Worm (Caenorhabditis elegans) whole organism, L1 larva: ENCODE results near the gene sri-29.

Source experiments
- C04F5.9 ChIP-seq: sonication (generic microtip); optimal IDR thresholded peaks from 2 replicates; lab custom pipeline; 2016; ENCODE audit warnings: missing genetic modification characterization, missing compliant biosample characterization
- C16A3.4 ChIP-seq: fragments of 150-350 bp; optimal IDR thresholded peaks from 2 replicates; lab custom pipeline; 2014; ENCODE audit warnings: missing biosample characterization, missing genetic modification characterization
- F16B12.6 ChIP-seq: fragments of 150-350 bp; optimal IDR thresholded peaks from 2 replicates; lab custom pipeline; 2014; ENCODE audit warnings: missing biosample characterization, missing genetic modification characterization
- aha-1 ChIP-seq: fragments of 150-350 bp; optimal IDR thresholded peaks from 2 replicates; lab custom pipeline; 2014; ENCODE audit warnings: missing biosample characterization, missing genetic modification characterization
- aly-2 ChIP-seq: fragments of 150-350 bp; optimal IDR thresholded peaks from 2 replicates; lab custom pipeline; 2014; ENCODE audit warnings: missing biosample characterization, missing genetic modification characterization
- ama-1 ChIP-seq: fragments of 150-350 bp; optimal IDR thresholded peaks from 2 replicates; lab custom pipeline; 2014
- ceh-63 ChIP-seq: fragments of 200-800 bp; sonication (Bioruptor generic); optimal IDR thresholded peaks from 2 replicates; lab custom pipeline; 2018; ENCODE audit warnings: mild to moderate bottlenecking, missing genetic modification characterization, missing compliant biosample characterization
- ceh-82 ChIP-seq, 3 experiments: fragments of 150-350 bp in 1 of 3; sonication (generic microtip) in 2 of 3; optimal IDR thresholded peaks; 2 replicates each; lab custom pipeline; 2014 to 2017; ENCODE audit warnings: missing biosample characterization in 3 of 3, missing genetic modification characterization in 3 of 3
- ceh-90 ChIP-seq: sonication (generic microtip); optimal IDR thresholded peaks from 2 replicates; lab custom pipeline; 2016; ENCODE audit warnings: missing genetic modification characterization, missing compliant biosample characterization
- dpl-1 ChIP-seq, 3 experiments: fragments of 150-350 bp in 2 of 3; sonication (generic microtip) in 1 of 3; optimal IDR thresholded peaks; 2 replicates each; lab custom pipeline; 2014 to 2017; ENCODE audit warnings: missing biosample characterization in 3 of 3, missing genetic modification characterization in 3 of 3, missing genetic modification reagents in 3 of 3
- efl-3 ChIP-seq: fragments of 200-800 bp; sonication (Bioruptor generic); optimal IDR thresholded peaks from 2 replicates; lab custom pipeline; 2018; ENCODE audit warnings: mild to moderate bottlenecking, missing genetic modification characterization, missing compliant biosample characterization
- egl-27 ChIP-seq, 2 experiments: fragments of 150-350 bp in 1 of 2; sonication (generic microtip); optimal IDR thresholded peaks; 3 replicates each; lab custom pipeline; 2017 to 2018; ENCODE audit warnings: missing biosample characterization in 2 of 2, missing genetic modification characterization in 2 of 2, missing genetic modification reagents in 2 of 2
- elt-2 ChIP-seq: sonication (generic microtip); optimal IDR thresholded peaks from 2 replicates; lab custom pipeline; 2016; ENCODE audit warnings: missing genetic modification characterization, mild to moderate bottlenecking, inconsistent platforms, missing compliant biosample characterization, missing genetic modification reagents
- elt-3 ChIP-seq, 6 experiments: fragments of 150-350 bp in 1 of 6; sonication (generic microtip); optimal IDR thresholded peaks; 2 replicates each; lab custom pipeline; 2017 to 2018; ENCODE audit warnings: missing biosample characterization in 6 of 6, missing genetic modification characterization in 6 of 6, inconsistent platforms in 1 of 6
- fkh-8 ChIP-seq: sonication (generic microtip); optimal IDR thresholded peaks from 2 replicates; lab custom pipeline; 2016; ENCODE audit warnings: mild to moderate bottlenecking, missing genetic modification characterization, missing compliant biosample characterization
- fos-1 ChIP-seq: fragments of 150-350 bp; optimal IDR thresholded peaks from 2 replicates; lab custom pipeline; 2014; ENCODE audit warnings: missing biosample characterization, missing genetic modification characterization
- grh-1 ChIP-seq: fragments of 200-800 bp; sonication (Bioruptor generic); IDR thresholded peaks from 2 replicates; pipeline ENCODE4 v1.3.6; 2022; ENCODE audit warnings: missing genetic modification reagents, missing genetic modification characterization, missing compliant biosample characterization
- hpl-2 ChIP-seq: fragments of 150-350 bp; optimal IDR thresholded peaks from 2 replicates; lab custom pipeline; 2014; ENCODE audit warnings: missing biosample characterization, missing genetic modification reagents, missing genetic modification characterization
- isw-1 ChIP-seq: fragments of 200-800 bp; sonication (Bioruptor generic); IDR thresholded peaks from 2 replicates; pipeline ENCODE4 v1.3.6; 2022; ENCODE audit warnings: missing genetic modification characterization, missing compliant biosample characterization
- lin-13 ChIP-seq: fragments of 150-350 bp; optimal IDR thresholded peaks from 2 replicates; lab custom pipeline; 2014; ENCODE audit warnings: missing biosample characterization, missing genetic modification reagents, missing genetic modification characterization
- lin-15B ChIP-seq: fragments of 150-350 bp; sonication (generic microtip); optimal IDR thresholded peaks from 3 replicates; lab custom pipeline; 2014; ENCODE audit warnings: missing biosample characterization, missing genetic modification characterization
- lir-3 ChIP-seq: sonication (generic microtip); optimal IDR thresholded peaks from 2 replicates; lab custom pipeline; 2016; ENCODE audit warnings: mild to moderate bottlenecking, missing genetic modification characterization, moderate library complexity, missing compliant biosample characterization; ENCODE audit not compliant: poor library complexity
- mef-2 ChIP-seq: fragments of 150-350 bp; optimal IDR thresholded peaks from 2 replicates; lab custom pipeline; 2014; ENCODE audit warnings: missing biosample characterization, missing genetic modification characterization
- mep-1 ChIP-seq: fragments of 150-350 bp; optimal IDR thresholded peaks from 2 replicates; lab custom pipeline; 2014; ENCODE audit warnings: missing biosample characterization, missing genetic modification characterization
- nhr-11 ChIP-seq: fragments of 150-350 bp; optimal IDR thresholded peaks from 2 replicates; lab custom pipeline; 2014; ENCODE audit warnings: missing biosample characterization, missing genetic modification characterization
- nhr-12 ChIP-seq: sonication (generic microtip); optimal IDR thresholded peaks from 2 replicates; lab custom pipeline; 2017; ENCODE audit warnings: missing biosample characterization, missing genetic modification characterization
- nhr-76 ChIP-seq: sonication (generic microtip); optimal IDR thresholded peaks from 2 replicates; lab custom pipeline; 2017; ENCODE audit warnings: missing biosample characterization, missing genetic modification characterization
- nhr-77 ChIP-seq: fragments of 150-350 bp; optimal IDR thresholded peaks from 2 replicates; lab custom pipeline; 2014; ENCODE audit warnings: missing biosample characterization, missing genetic modification characterization
- nhr-90 ChIP-seq: sonication (generic microtip); optimal IDR thresholded peaks from 2 replicates; lab custom pipeline; 2016; ENCODE audit warnings: mild to moderate bottlenecking, missing genetic modification characterization, missing compliant biosample characterization; ENCODE audit not compliant: poor library complexity
- pag-3 ChIP-seq: sonication (generic microtip); optimal IDR thresholded peaks from 2 replicates; lab custom pipeline; 2017; ENCODE audit warnings: missing genetic modification characterization, mild to moderate bottlenecking, missing compliant biosample characterization, antibody characterized with exemption, borderline replicate concordance; ENCODE audit not compliant: insufficient read depth
- pax-3 ChIP-seq: fragments of 200-800 bp; sonication (Bioruptor generic); optimal IDR thresholded peaks from 2 replicates; lab custom pipeline; 2018; ENCODE audit warnings: mild to moderate bottlenecking, missing genetic modification characterization, moderate library complexity, missing compliant biosample characterization
- pqm-1 ChIP-seq: sonication (generic microtip); optimal IDR thresholded peaks from 3 replicates; lab custom pipeline; 2017; ENCODE audit warnings: missing biosample characterization, missing genetic modification characterization
- rnt-1 ChIP-seq: sonication (generic microtip); optimal IDR thresholded peaks from 2 replicates; lab custom pipeline; 2016; ENCODE audit warnings: mild to moderate bottlenecking, missing genetic modification characterization, moderate library complexity, missing compliant biosample characterization
- snu-23 ChIP-seq: sonication (generic microtip); optimal IDR thresholded peaks from 2 replicates; lab custom pipeline; 2016; ENCODE audit warnings: missing genetic modification characterization, missing compliant biosample characterization
- sptf-1 ChIP-seq: fragments of 150-350 bp; optimal IDR thresholded peaks from 2 replicates; lab custom pipeline; 2014; ENCODE audit warnings: missing biosample characterization, missing genetic modification characterization
- sup-37 ChIP-seq: fragments of 200-800 bp; sonication (Bioruptor generic); optimal IDR thresholded peaks from 2 replicates; lab custom pipeline; 2018; ENCODE audit warnings: mild to moderate bottlenecking, missing genetic modification characterization, missing compliant biosample characterization
- swsn-7 ChIP-seq: sonication (generic microtip); optimal IDR thresholded peaks from 2 replicates; lab custom pipeline; 2016; ENCODE audit warnings: missing genetic modification characterization, missing compliant biosample characterization
- tbx-2 ChIP-seq: sonication (generic microtip); optimal IDR thresholded peaks from 2 replicates; lab custom pipeline; 2016; ENCODE audit warnings: missing genetic modification characterization, missing compliant biosample characterization
- tlp-1 ChIP-seq: fragments of 150-350 bp; optimal IDR thresholded peaks from 2 replicates; lab custom pipeline; 2014; ENCODE audit warnings: missing biosample characterization, missing genetic modification characterization
- unc-30 ChIP-seq: sonication (generic microtip); optimal IDR thresholded peaks from 2 replicates; lab custom pipeline; 2017; ENCODE audit warnings: missing biosample characterization, missing genetic modification characterization
- unc-62 ChIP-seq: fragments of 150-350 bp; optimal IDR thresholded peaks from 2 replicates; lab custom pipeline; 2014; ENCODE audit warnings: missing biosample characterization, missing genetic modification reagents, missing genetic modification characterization
- vab-15 ChIP-seq: sonication (generic microtip); optimal IDR thresholded peaks from 2 replicates; lab custom pipeline; 2017; ENCODE audit warnings: missing genotype, mild to moderate bottlenecking, missing genetic modification characterization, missing compliant biosample characterization
- ztf-11 ChIP-seq, 2 experiments: sonication (generic microtip); optimal IDR thresholded peaks; 2 replicates each; lab custom pipeline; 2016 to 2017; ENCODE audit warnings: missing genetic modification characterization in 2 of 2, missing biosample characterization in 1 of 2, missing compliant biosample characterization in 1 of 2

The sri-29 gene

DNA sequence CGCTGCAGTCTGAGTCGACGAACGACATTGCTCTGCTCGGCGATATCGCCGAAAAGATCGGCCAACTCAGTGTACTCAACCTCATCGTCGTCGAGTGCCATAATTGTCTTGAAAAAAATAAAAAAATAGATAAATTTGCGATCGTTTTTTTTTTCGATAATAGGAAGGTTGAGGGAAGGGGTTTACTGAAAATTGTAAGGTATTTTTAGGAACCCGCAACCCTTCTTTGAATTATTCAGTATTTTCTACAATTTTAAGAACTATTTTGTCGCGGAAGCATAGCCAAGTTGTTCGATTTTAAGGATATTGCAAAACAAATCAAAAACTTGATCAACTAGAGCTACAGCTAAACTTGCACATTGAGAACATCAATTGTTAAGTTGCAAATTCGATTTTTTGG is 32.0 kb upstream of the sri-29 start, which contains the start of gene C41H7.9:
TSS of gene C41H7.9 (minus strand) at position 101 of the 400 bp plus-strand sequence.
- TF ChIP-seq nhr-11 (tag; lab: Kevin White, UChicago) = no peak
- TF ChIP-seq aha-1 = no peak
- TF ChIP-seq C16A3.4 (tag; lab: Kevin White, UChicago) = no peak
- TF ChIP-seq dpl-1 (GFP tag; optimal IDR thresholded peaks at IDR 0.05; lab: Kevin White, UChicago) = no peak

DNA sequence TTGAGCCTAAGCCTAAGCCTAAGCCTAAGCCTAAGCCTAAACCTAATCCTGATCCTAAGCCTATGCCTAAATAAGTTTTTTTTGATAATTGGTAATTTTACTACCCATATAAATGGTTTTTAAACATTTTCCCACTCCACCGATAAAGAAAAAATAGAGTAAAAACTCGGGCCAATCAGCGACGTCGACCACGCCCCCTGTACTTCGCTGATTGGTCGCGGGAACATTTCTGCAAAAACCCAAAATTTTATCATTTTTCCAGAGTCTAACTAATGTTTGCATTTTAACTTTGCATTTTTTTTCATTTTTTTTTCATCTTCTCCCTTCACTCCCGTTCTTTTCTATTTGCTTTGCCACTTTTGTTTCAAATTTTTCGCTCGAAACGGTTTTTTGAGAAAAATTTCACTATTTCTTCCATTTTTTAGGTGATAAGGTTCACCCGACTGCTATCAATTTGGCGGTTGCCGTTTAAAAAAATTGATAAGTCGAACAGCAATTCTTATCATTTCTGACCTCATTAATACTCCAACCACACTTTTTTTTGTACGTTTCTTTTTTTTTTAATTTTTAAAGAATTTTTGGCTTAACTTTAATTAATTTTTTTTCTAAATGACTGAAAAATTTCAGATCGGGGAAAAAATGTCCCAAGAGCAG is 29.8 kb upstream of the sri-29 start, which contains the start of gene C41H7.2:
TSS of gene C41H7.2 (plus strand) at position 622 of the 654 bp plus-strand sequence.
- TF ChIP-seq nhr-76 (no peak), elt-2 (tag; lab: Kevin White, UChicago) (peak; percentile 78), swsn-7 (tag; lab: Kevin White, UChicago) (no peak), ceh-82 (tag; optimal IDR thresholded peaks at IDR 0.05; lab: Kevin White, UChicago) (no peak), mef-2 (tag; lab: Kevin White, UChicago) (no peak), tlp-1 (peak; percentile 40), snu-23 (GFP tag; lab: Kevin White, UChicago) (no peak), hpl-2 (no peak), grh-1 (GFP tag; lab: Robert Waterston, UW) (no peak), sup-37 (GFP tag; lab: Kevin White, UChicago) (no peak)
- TF ChIP-seq, all 84 proteins: peak for 2

DNA sequence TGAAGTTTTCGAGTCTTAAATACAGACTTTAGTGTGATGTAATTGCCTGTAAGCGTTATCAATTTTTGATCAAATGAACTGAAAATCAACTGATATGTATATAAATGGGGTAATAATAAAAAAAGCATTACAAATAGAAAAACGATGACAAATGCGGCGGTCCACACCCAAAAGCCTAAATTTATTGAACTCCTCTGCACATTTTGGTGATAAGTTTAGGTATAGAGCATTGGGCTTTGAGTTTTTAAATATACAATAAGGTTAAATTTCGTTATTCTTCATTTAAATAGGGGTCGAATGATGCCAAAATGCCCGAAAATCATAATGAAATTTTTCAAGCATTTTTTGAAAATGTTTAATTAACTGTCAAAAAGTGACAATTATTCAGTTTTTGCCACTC is 24.3 kb upstream of the sri-29 start, which contains the start of gene clec-3:
TSS of gene clec-3 (minus strand) at position 101 of the 400 bp plus-strand sequence.
- TF ChIP-seq elt-2 (tag; lab: Kevin White, UChicago) (no peak), aly-2 (tag; lab: Kevin White, UChicago) (no peak), dpl-1 (GFP tag; optimal IDR thresholded peaks at IDR 0.05; lab: Kevin White, UChicago) (no peak), mef-2 (tag; lab: Kevin White, UChicago) (no peak), nhr-77 (tag; lab: Kevin White, UChicago) (no peak), lin-15B (no peak), ceh-90 (tag; lab: Kevin White, UChicago) (no peak), C16A3.4 (tag; lab: Kevin White, UChicago) (no peak), F16B12.6 (no peak), unc-30 (tag; lab: Kevin White, UChicago) (no peak), ama-1 (no peak), fos-1 (no peak), C04F5.9 (tag; lab: Kevin White, UChicago) (no peak), unc-62 (GFP tag; lab: Kevin White, UChicago) (no peak), isw-1 (GFP tag; lab: Robert Waterston, UW) (no peak), vab-15 (tag; lab: Kevin White, UChicago) (no peak), efl-3 (GFP tag; lab: Kevin White, UChicago) (no peak), aha-1 (no peak), tbx-2 (tag; lab: Kevin White, UChicago) (no peak)

DNA sequence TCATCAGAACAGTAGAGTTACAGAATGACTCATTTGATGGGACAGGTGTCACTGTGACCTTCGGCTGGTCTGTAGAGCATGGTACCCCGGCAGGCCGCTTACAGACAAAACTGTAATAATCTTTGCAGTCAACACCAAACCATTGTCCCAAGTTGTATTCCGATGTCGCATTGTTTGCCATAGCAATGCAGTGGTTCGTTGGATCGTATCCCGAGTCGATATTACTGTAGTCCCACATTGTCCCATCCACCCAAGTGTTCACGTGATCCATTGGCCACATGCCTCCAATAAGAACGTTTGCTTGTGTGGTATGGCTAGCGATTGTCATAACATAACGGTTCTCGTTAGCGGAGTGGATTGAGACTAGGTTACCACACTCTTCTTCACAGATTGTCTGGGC is 23.2 kb upstream of the sri-29 start:
- TF ChIP-seq rnt-1 (tag; lab: Kevin White, UChicago) = no peak
- no peak for TF ChIP-seq nhr-90 (tag; lab: Kevin White, UChicago)
- TF ChIP-seq mep-1 (tag; lab: Kevin White, UChicago) = no peak
- TF ChIP-seq ztf-11 (tag; optimal IDR thresholded peaks at IDR 0.05; lab: Kevin White, UChicago) = no peak
- no peak for TF ChIP-seq aha-1
- no peak for TF ChIP-seq isw-1 (GFP tag; lab: Robert Waterston, UW)

DNA sequence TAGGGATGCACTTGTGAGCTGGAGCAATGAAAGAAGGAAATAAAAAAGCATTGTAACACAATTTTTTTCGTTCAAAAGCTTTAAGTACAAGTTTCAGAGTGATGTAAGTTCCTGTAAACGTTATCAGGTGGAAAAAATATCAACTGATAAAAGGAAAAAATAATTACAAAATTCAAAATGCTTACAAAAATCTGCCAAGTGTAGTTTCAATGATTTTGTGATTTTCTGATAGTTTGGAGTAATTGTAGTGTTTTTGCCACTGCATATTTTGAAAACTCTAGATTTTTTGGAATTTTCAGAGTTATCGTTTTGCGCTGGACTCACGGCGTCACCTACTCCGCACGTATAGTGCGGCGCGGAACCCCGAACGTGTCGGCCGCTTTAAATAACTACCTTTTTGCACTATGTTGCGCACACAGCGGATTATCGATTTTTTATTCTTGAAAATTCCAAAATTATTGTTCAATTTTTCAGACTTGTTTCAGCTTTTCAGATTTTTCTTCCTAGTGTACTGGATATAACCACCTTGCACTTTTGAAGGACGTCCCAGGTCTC is 20.7 kb upstream of the sri-29 start, which contains the start of gene clec-2:
TSS of gene clec-2 (minus strand) at position 51 of the 555 bp plus-strand sequence.
- TF ChIP-seq grh-1 (GFP tag; lab: Robert Waterston, UW) = no peak
- TF ChIP-seq ceh-63 (GFP tag; lab: Kevin White, UChicago) = no peak
- TF ChIP-seq C16A3.4 (tag; lab: Kevin White, UChicago) = no peak
- TF ChIP-seq ztf-11 (tag; optimal IDR thresholded peaks at IDR 0.05; lab: Kevin White, UChicago) = no peak
- TF ChIP-seq tlp-1 = no peak
- TF ChIP-seq nhr-12 (tag; lab: Kevin White, UChicago) = no peak
- no peak for TF ChIP-seq pqm-1 (tag; lab: Kevin White, UChicago)
- TF ChIP-seq elt-3 (tag; optimal IDR thresholded peaks at IDR 0.05; lab: Kevin White, UChicago) = no peak
- no peak for TF ChIP-seq egl-27 (tag; optimal IDR thresholded peaks at IDR 0.05; lab: Kevin White, UChicago)
- TF ChIP-seq unc-30 (tag; lab: Kevin White, UChicago) = no peak
- TF ChIP-seq lin-13 (GFP tag; lab: Kevin White, UChicago) = no peak
- no peak for TF ChIP-seq dpl-1 (GFP tag; optimal IDR thresholded peaks at IDR 0.05; lab: Kevin White, UChicago)
- TF ChIP-seq pax-3 (tag; lab: Kevin White, UChicago) = no peak
- no peak for TF ChIP-seq lir-3 (tag; lab: Kevin White, UChicago)
- TF ChIP-seq pag-3 = no peak
- TF ChIP-seq sptf-1 = no peak
- no peak for TF ChIP-seq isw-1 (GFP tag; lab: Robert Waterston, UW)
- TF ChIP-seq fkh-8 (tag; lab: Kevin White, UChicago) = no peak
- TF ChIP-seq rnt-1 (tag; lab: Kevin White, UChicago) = no peak
